Fruit fly (Drosophila melanogaster): ENCODE measurements around the gene bocks.

Gene bocks

dm6 chr3R:9577382-9578137 lies 13.2 kb downstream of the bocks start, which contains the start of the genes Kap-alpha3 and Son (continued):
- TF ChIP-seq Hey (tag; optimal IDR thresholded peaks at IDR 0.05) (peak; percentile 93), CG1024 (GFP tag; IDR thresholded peaks at IDR 0.05) (peak; percentile 85), tio (GFP tag; optimal IDR thresholded peaks at IDR 0.05) (peak; percentile 90), CG17912 (GFP tag; optimal IDR thresholded peaks at IDR 0.05) (peak; percentile 98), tna (GFP tag; IDR thresholded peaks at IDR 0.05; ENCODE audit: partially characterized antibody) (no peak; the same call in 1 of the 2 replicates), usp (GFP tag; optimal IDR thresholded peaks at IDR 0.05) (no peak), oc (tag; optimal IDR thresholded peaks at IDR 0.05) (peak; percentile 73), CG11504 (tag; optimal IDR thresholded peaks at IDR 0.05) (peak; percentile 87), abd-A (tag; optimal IDR thresholded peaks at IDR 0.05) (no peak), CG2678 (tag; optimal IDR thresholded peaks at IDR 0.05) (peak; percentile 89), hth (optimal IDR thresholded peaks at IDR 0.05) (no peak), CG9817 (tag; optimal IDR thresholded peaks at IDR 0.05) (peak; percentile 94), C15 (GFP tag; IDR thresholded peaks at IDR 0.05) (peak; percentile 80; the same call in 2 of the 3 replicates), unpg (GFP tag; optimal IDR thresholded peaks at IDR 0.05) (peak; percentile 82), Bteb2 (GFP tag; optimal IDR thresholded peaks at IDR 0.05) (peak; percentile 91), HLH54F (GFP tag; optimal IDR thresholded peaks at IDR 0.05) (peak; percentile 94), CG6654 (GFP tag; optimal IDR thresholded peaks at IDR 0.05) (peak; percentile 76), Max (GFP tag; optimal IDR thresholded peaks at IDR 0.05) (peak; percentile 96), zen2 (GFP tag; IDR thresholded peaks at IDR 0.05; ENCODE audit: partially characterized antibody) (peak; percentile 75; the same call in 1 of the 3 replicates), tgo (GFP tag; IDR thresholded peaks at IDR 0.05) (peak; percentile 86), ap (GFP tag; IDR thresholded peaks at IDR 0.05) (peak; percentile 82), GATAe (GFP tag; conservative IDR thresholded peaks at IDR 0.05) (peak; percentile 62; the same call in 1 of the 2 replicates), Hr51 (GFP tag; optimal IDR thresholded peaks at IDR 0.05) (peak; percentile 86 to 95), CG11696 (GFP tag; IDR thresholded peaks at IDR 0.05) (peak; percentile 67), gcm (GFP tag; optimal IDR thresholded peaks at IDR 0.05) (peak; percentile 86), CG9215 (GFP tag; IDR thresholded peaks at IDR 0.05) (peak; percentile 90), eve (GFP tag; optimal IDR thresholded peaks at IDR 0.05) (no peak), Atf6 (GFP tag; IDR thresholded peaks at IDR 0.05) (peak; percentile 86), CG4707 (GFP tag; optimal IDR thresholded peaks at IDR 0.05) (peak; percentile 91), CG15073 (GFP tag; optimal IDR thresholded peaks at IDR 0.05) (peak; percentile 57), CG12219 (GFP tag; optimal IDR thresholded peaks at IDR 0.05) (peak; percentile 73), ranshi (GFP tag; IDR thresholded peaks at IDR 0.05) (peak; percentile 85), salm (tag; optimal IDR thresholded peaks at IDR 0.05) (peak; percentile 84), TFAM (GFP tag; optimal IDR thresholded peaks at IDR 0.05) (peak; percentile 63), CG12769 (tag; optimal IDR thresholded peaks at IDR 0.05) (peak; percentile 75), cwo (GFP tag; optimal IDR thresholded peaks at IDR 0.05) (peak; percentile 79), CG4282 (GFP tag; optimal IDR thresholded peaks at IDR 0.05) (peak; percentile 87), tup (GFP tag; optimal IDR thresholded peaks at IDR 0.05) (peak; percentile 86), CG13424 (tag; optimal IDR thresholded peaks at IDR 0.05) (peak; percentile 89), CG1602 (GFP tag; optimal IDR thresholded peaks at IDR 0.05) (peak; percentile 86), zfh1 (GFP tag; IDR thresholded peaks at IDR 0.05) (peak; percentile 81), CG16813 (GFP tag; IDR thresholded peaks at IDR 0.05; ENCODE audit: partially characterized antibody) (peak; percentile 88), knrl (GFP tag; IDR thresholded peaks at IDR 0.05; ENCODE audit: partially characterized antibody) (peak; percentile 91), Six4 (GFP tag; optimal IDR thresholded peaks at IDR 0.05) (peak; percentile 76), zen (tag; optimal IDR thresholded peaks at IDR 0.05) (peak; percentile 83), croc (GFP tag; conservative IDR thresholded peaks at IDR 0.05) (peak; percentile 79), CG34224 (GFP tag; IDR thresholded peaks at IDR 0.05; ENCODE audit: partially characterized antibody) (peak; percentile 82), bowl (GFP tag; IDR thresholded peaks at IDR 0.05) (peak; percentile 49; the same call in 1 of the 2 replicates)

All from whole organism, embryonic.